Fruit fly (Drosophila melanogaster) whole organism, embryonic: ENCODE measurements around the gene Rpn9.

ENCODE experiments used
- CG17385 ChIP-seq: fragments of 200-800 bp; sonication (Bioruptor generic); optimal IDR thresholded peaks from 3 replicates; lab custom pipeline; 2018; ENCODE audit warnings: missing biosample characterization, mild to moderate bottlenecking, missing genetic modification characterization
- CG6254 ChIP-seq: fragments of 200-800 bp; sonication (Bioruptor generic); optimal IDR thresholded peaks from 3 replicates; lab custom pipeline; 2017; ENCODE audit warnings: mild to moderate bottlenecking, missing biosample characterization, missing genetic modification reagents, missing genetic modification characterization
- CG7745 ChIP-seq: fragments of 200-800 bp; sonication (Bioruptor generic); optimal IDR thresholded peaks from 2 replicates; lab custom pipeline; 2018; ENCODE audit warnings: missing biosample characterization, mild to moderate bottlenecking, missing genetic modification characterization, moderate library complexity
- Mes4 ChIP-seq: fragments of 200-800 bp; sonication (Bioruptor generic); optimal IDR thresholded peaks from 2 replicates; lab custom pipeline; 2016; ENCODE audit warnings: missing biosample characterization, missing genetic modification characterization
- dmrt99B ChIP-seq: fragments of 200-800 bp; sonication (Bioruptor generic); optimal IDR thresholded peaks from 2 replicates; lab custom pipeline; 2018; ENCODE audit warnings: missing biosample characterization, mild to moderate bottlenecking, missing genetic modification characterization, moderate library complexity
- psq ChIP-seq: fragments of 200-800 bp; sonication (Bioruptor generic); optimal IDR thresholded peaks from 2 replicates; lab custom pipeline; 2017; ENCODE audit warnings: missing biosample characterization, missing genetic modification characterization

- TF ChIP-seq psq (GFP tag; lab: Kevin White, UChicago) (no peak), CG17385 (GFP tag; lab: Kevin White, UChicago) (peak; percentile 45), Mes4 (no peak), dmrt99B (tag; lab: Kevin White, UChicago) (no peak), CG6254 (no peak), CG7745 (tag; lab: Kevin White, UChicago) (no peak)
These were observed 4.2 kb downstream of the Rpn9 start for dm6 chr3R:23729066-23729465.
